Worm (Caenorhabditis elegans) whole organism, mixed stage, embryonic: ENCODE data around the gene ska-3.

Source experiments
- ces-1 ChIP-seq: fragments of 150-350 bp; optimal IDR thresholded peaks from 2 replicates; lab custom pipeline; 2014; ENCODE audit warnings: missing biosample characterization, missing genetic modification reagents, missing genetic modification characterization
- mab-5 ChIP-seq: fragments of 150-350 bp; optimal IDR thresholded peaks from 2 replicates; lab custom pipeline; 2014; ENCODE audit warnings: missing biosample characterization, missing genetic modification characterization
- mep-1 ChIP-seq: fragments of 150-350 bp; optimal IDR thresholded peaks from 2 replicates; lab custom pipeline; 2017; ENCODE audit warnings: missing biosample characterization, missing genetic modification reagents, missing genetic modification characterization, inconsistent platforms
- nhr-12 ChIP-seq: fragments of 150-350 bp; optimal IDR thresholded peaks from 2 replicates; lab custom pipeline; 2014; ENCODE audit warnings: missing biosample characterization, missing genetic modification characterization
- nhr-28 ChIP-seq: fragments of 150-350 bp; optimal IDR thresholded peaks from 2 replicates; lab custom pipeline; 2014; ENCODE audit warnings: missing biosample characterization, missing genetic modification characterization
- snpc-4 ChIP-seq: fragments of 150-350 bp; optimal IDR thresholded peaks from 2 replicates; lab custom pipeline; 2014; ENCODE audit warnings: missing biosample characterization, missing genetic modification characterization

DNA sequence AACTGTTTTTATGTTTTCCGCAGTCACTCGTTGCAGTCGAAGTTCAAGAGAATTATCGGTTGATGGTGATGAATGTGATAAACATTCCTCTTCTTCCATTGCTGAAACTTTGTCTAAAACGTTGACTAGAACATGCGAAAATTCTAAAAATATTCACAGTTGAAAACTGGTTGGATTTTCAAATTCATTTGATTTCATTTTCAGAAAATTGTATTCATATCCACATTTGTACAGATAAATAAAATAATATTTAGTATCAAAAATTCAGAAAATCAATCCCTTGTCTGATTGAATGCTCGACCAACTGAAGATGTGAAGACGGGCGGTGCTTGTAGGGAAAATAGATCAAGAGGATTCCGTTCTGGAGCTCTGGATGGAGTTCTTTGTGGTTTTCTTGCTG lies 1.0 kb downstream of the ska-3 start, which contains the start of gene F54E7.9:
- TF ChIP-seq ces-1 (GFP tag; lab: Kevin White, UChicago), result no peak
- no peak for TF ChIP-seq mab-5 (tag; lab: Kevin White, UChicago)
- TF ChIP-seq nhr-12, result no peak
- no peak for TF ChIP-seq nhr-28 (tag; lab: Kevin White, UChicago)
- no peak for TF ChIP-seq snpc-4 (tag; lab: Kevin White, UChicago)
- TF ChIP-seq mep-1 (tag; lab: Kevin White, UChicago), result no peak
